Worm (Caenorhabditis elegans) whole organism, L1 larva: ENCODE data around the gene rer-1.

Experiments used
- ama-1 ChIP-seq: fragments of 150-350 bp; optimal IDR thresholded peaks from 2 replicates; lab custom pipeline; 2014
- lin-15B ChIP-seq: fragments of 150-350 bp; sonication (generic microtip); optimal IDR thresholded peaks from 3 replicates; lab custom pipeline; 2014; ENCODE audit warnings: missing biosample characterization, missing genetic modification characterization
- nhr-76 ChIP-seq: sonication (generic microtip); optimal IDR thresholded peaks from 2 replicates; lab custom pipeline; 2017; ENCODE audit warnings: missing biosample characterization, missing genetic modification characterization
- nhr-77 ChIP-seq: fragments of 150-350 bp; optimal IDR thresholded peaks from 2 replicates; lab custom pipeline; 2014; ENCODE audit warnings: missing biosample characterization, missing genetic modification characterization
- unc-98 ChIP-seq: fragments of 200-800 bp; sonication (Bioruptor generic); IDR thresholded peaks from 2 replicates; pipeline ENCODE4 v1.3.6; 2022; ENCODE audit warnings: missing genetic modification characterization, missing compliant biosample characterization
- zag-1 ChIP-seq: fragments of 150-350 bp; optimal IDR thresholded peaks from 2 replicates; lab custom pipeline; 2014; ENCODE audit warnings: missing biosample characterization, missing genetic modification characterization

ce11 chrII:8788752-8789151 lies 22.4 kb upstream of the rer-1 start:
- no peak for TF ChIP-seq zag-1 (tag; lab: Kevin White, UChicago)
- no peak for TF ChIP-seq nhr-76 (tag; lab: Kevin White, UChicago)
- no peak for TF ChIP-seq ama-1
- no peak for TF ChIP-seq unc-98
- TF ChIP-seq lin-15B (tag; lab: Kevin White, UChicago), result no peak
- TF ChIP-seq nhr-77 (tag; lab: Kevin White, UChicago), result no peak
